Worm (Caenorhabditis elegans): ENCODE results near the gene ule-5.

- TF ChIP-seq tlf-1 (GFP tag; optimal IDR thresholded peaks at IDR 0.05) (no peak), him-1 (tag; optimal IDR thresholded peaks at IDR 0.05) (no peak)
These were observed 25.7 kb upstream of the ule-5 start, which contains the start of gene mes-1 for ce11 chrX:11857178-11857577.

Data from whole organism, young adult.